Fruit fly (Drosophila melanogaster) whole organism, wandering third instar larva: ENCODE results near the gene CG43675.

Experiments
- CG32264 ChIP-seq: fragments of 200-800 bp; sonication (Bioruptor generic); optimal IDR thresholded peaks from 2 replicates; lab custom pipeline; 2016; ENCODE audit warnings: missing biosample characterization, missing genetic modification characterization
- CG9705 ChIP-seq: fragments of 200-800 bp; sonication (Bioruptor generic); optimal IDR thresholded peaks from 2 replicates; lab custom pipeline; 2018; ENCODE audit warnings: missing biosample characterization, mild to moderate bottlenecking, missing genetic modification characterization
- Mio ChIP-seq: sonication (Bioruptor generic); optimal IDR thresholded peaks from 2 replicates; lab custom pipeline; 2016; ENCODE audit warnings: missing biosample characterization, missing genetic modification characterization
- OdsH ChIP-seq: fragments of 200-800 bp; sonication (Bioruptor generic); optimal IDR thresholded peaks from 2 replicates; lab custom pipeline; 2016; ENCODE audit warnings: missing biosample characterization, mild to moderate bottlenecking, missing genetic modification characterization
- Vsx2 ChIP-seq: fragments of 200-300, 225-300 bp; sonication (Bioruptor generic); optimal IDR thresholded peaks from 2 replicates; lab custom pipeline; 2018; ENCODE audit warnings: missing biosample characterization, missing genetic modification characterization; ENCODE audit not compliant: partially characterized antibody
- fru ChIP-seq: fragments of 200-800 bp; sonication (Bioruptor generic); optimal IDR thresholded peaks from 3 replicates; lab custom pipeline; 2016; ENCODE audit warnings: missing biosample characterization, mild to moderate bottlenecking, missing genetic modification characterization

DNA sequence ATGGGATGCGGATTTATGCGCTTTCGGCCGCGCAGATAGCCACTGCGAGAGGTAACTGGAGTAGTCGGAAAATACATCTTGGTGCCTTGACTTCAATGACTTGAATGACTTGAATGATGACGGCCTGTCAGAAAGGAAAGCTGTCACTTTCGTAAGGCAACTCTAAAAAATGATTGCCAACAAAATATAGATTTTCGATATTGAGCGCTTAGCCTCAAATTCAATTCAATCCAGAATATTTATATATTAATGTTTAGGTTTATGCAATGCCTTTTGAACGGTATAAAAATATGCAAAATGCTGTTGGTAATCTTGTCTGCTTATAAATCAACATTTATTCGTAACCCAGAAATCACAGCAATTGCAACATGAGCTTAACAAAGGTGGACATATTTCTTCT is 52.8 kb downstream of the CG43675 start, which contains the start of gene CG44261:
- no peak for TF ChIP-seq CG9705
- TF ChIP-seq fru: no peak
- TF ChIP-seq OdsH (GFP tag; lab: Kevin White, UChicago): no peak
- TF ChIP-seq Mio: no peak
- TF ChIP-seq Vsx2 (GFP tag; lab: Kevin White, UChicago): no peak
- TF ChIP-seq CG32264: no peak
